Worm (Caenorhabditis elegans) whole organism, early embryonic: ENCODE measurements around the gene T23B7.2.

ENCODE experiments used
- F13C5.2 ChIP-seq: sonication (generic microtip); optimal IDR thresholded peaks from 2 replicates; lab custom pipeline; 2017; ENCODE audit warnings: mild to moderate bottlenecking, missing genetic modification characterization, inconsistent platforms, missing compliant biosample characterization
- ama-1 ChIP-seq: fragments of 150-350 bp; optimal IDR thresholded peaks from 2 replicates; lab custom pipeline; 2014
- ceh-13 ChIP-seq: fragments of 200-800 bp; sonication (Bioruptor generic); optimal IDR thresholded peaks from 2 replicates; lab custom pipeline; 2018; ENCODE audit warnings: mild to moderate bottlenecking, missing genetic modification characterization, missing compliant biosample characterization
- ceh-36 ChIP-seq: sonication (generic microtip); optimal IDR thresholded peaks from 2 replicates; lab custom pipeline; 2016; ENCODE audit warnings: missing genetic modification characterization, inconsistent platforms, missing compliant biosample characterization
- flt-1 ChIP-seq: fragments of 200-800 bp; sonication (Bioruptor generic); IDR thresholded peaks from 2 replicates; pipeline ENCODE4 v1.3.6; 2022; ENCODE audit warnings: missing genetic modification characterization, missing compliant biosample characterization
- hmg-4 ChIP-seq: fragments of 200-800 bp; sonication (Bioruptor generic); optimal IDR thresholded peaks from 2 replicates; lab custom pipeline; 2018; ENCODE audit warnings: mild to moderate bottlenecking, missing genetic modification characterization, missing compliant biosample characterization
- hnd-1 ChIP-seq: sonication (generic microtip); optimal IDR thresholded peaks from 2 replicates; lab custom pipeline; 2016; ENCODE audit warnings: missing genetic modification characterization, missing compliant biosample characterization
- pes-1 ChIP-seq: fragments of 200-800 bp; sonication (Bioruptor generic); IDR thresholded peaks from 2 replicates; pipeline ENCODE4 v1.3.6; 2022; ENCODE audit warnings: missing genetic modification reagents, missing genetic modification characterization, missing compliant biosample characterization
- scrt-1 ChIP-seq: fragments of 200-800 bp; sonication (Bioruptor generic); IDR thresholded peaks from 2 replicates; pipeline ENCODE4 v1.3.6; 2022; ENCODE audit warnings: missing genetic modification characterization, missing compliant biosample characterization
- tbx-11 ChIP-seq: fragments of 200-800 bp; sonication (Bioruptor generic); IDR thresholded peaks from 2 replicates; pipeline ENCODE4 v1.3.6; 2022; ENCODE audit warnings: missing genetic modification characterization, missing compliant biosample characterization
- tbx-37 ChIP-seq: fragments of 200-800 bp; sonication (Bioruptor generic); conservative IDR thresholded peaks from 2 replicates; pipeline ENCODE4 v1.3.6; 2022; ENCODE audit warnings: missing genetic modification reagents, missing genetic modification characterization, missing compliant biosample characterization
- tra-4 ChIP-seq: sonication (generic microtip); optimal IDR thresholded peaks from 2 replicates; lab custom pipeline; 2017; ENCODE audit warnings: missing genetic modification characterization, missing compliant biosample characterization

DNA sequence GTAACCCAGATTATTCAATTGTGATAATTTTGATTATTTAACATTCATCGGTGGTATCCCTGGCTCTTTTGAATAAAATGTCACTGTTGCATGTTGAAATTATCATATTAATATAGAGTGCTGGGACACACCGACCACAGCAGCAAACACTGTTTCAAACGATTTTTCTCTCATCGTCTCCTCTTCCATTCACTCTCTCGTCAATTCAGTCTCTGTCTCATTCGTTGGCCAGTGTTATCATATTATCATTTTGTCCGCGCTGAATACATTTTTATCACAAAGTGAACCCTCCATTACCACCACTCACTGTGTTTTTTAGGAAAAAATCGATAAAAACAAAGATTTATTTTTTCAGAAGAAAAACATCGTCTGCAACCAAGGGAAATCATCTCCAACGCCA, 15.0 kb upstream of the T23B7.2 start:
- TF ChIP-seq hnd-1 (tag; lab: Kevin White, UChicago) = no peak
- no peak for TF ChIP-seq ama-1 (lab: Kevin White, UChicago)
- TF ChIP-seq F13C5.2 (tag; lab: Kevin White, UChicago) = no peak
- TF ChIP-seq flt-1 (GFP tag; lab: Robert Waterston, UW) = no peak
- no peak for TF ChIP-seq ceh-13
- no peak for TF ChIP-seq ceh-36 (tag; lab: Kevin White, UChicago)
- TF ChIP-seq scrt-1 (GFP tag; lab: Robert Waterston, UW) = no peak
- TF ChIP-seq tbx-11 (GFP tag; lab: Robert Waterston, UW) = no peak
- no peak for TF ChIP-seq hmg-4 (GFP tag; lab: Kevin White, UChicago)
- TF ChIP-seq tra-4 (tag; lab: Kevin White, UChicago) = no peak
- no peak for TF ChIP-seq tbx-37 (GFP tag; lab: Robert Waterston, UW)
- TF ChIP-seq pes-1 (GFP tag; lab: Robert Waterston, UW) = no peak
